Fruit fly (Drosophila melanogaster): Measurements from ENCODE around the gene CG11317.

CG11317 gene

dm6 chr3R:31059036-31059806 lies 37.9 kb downstream of the CG11317 start (continued):
- peak; percentile 85 for TF ChIP-seq CG4424 (GFP tag; optimal IDR thresholded peaks at IDR 0.05)
- no peak for TF ChIP-seq ham (GFP tag; IDR thresholded peaks at IDR 0.05)
- peak; percentile 72 for TF ChIP-seq esg (GFP tag; conservative IDR thresholded peaks at IDR 0.05)
- TF ChIP-seq Dll (GFP tag; IDR thresholded peaks at IDR 0.05; ENCODE audit: partially characterized antibody) = no peak
- peak; percentile 72 for TF ChIP-seq MTF-1 (GFP tag; optimal IDR thresholded peaks at IDR 0.05; ENCODE audit: borderline replicate concordance)
- no peak for TF ChIP-seq fu2 (GFP tag; optimal IDR thresholded peaks at IDR 0.05)
- TF ChIP-seq ftz-f1 (GFP tag; optimal IDR thresholded peaks at IDR 0.05) = no peak
- no peak for TF ChIP-seq CG11247 (GFP tag; IDR thresholded peaks at IDR 0.05)
- peak; percentile 92 for TF ChIP-seq CG10979 (tag; optimal IDR thresholded peaks at IDR 0.05)
- peak; percentile 81 for TF ChIP-seq Ada2b (GFP tag; IDR thresholded peaks at IDR 0.05)
- TF ChIP-seq CG11695 (GFP tag; IDR thresholded peaks at IDR 0.05) = peak; percentile 84
- no peak for TF ChIP-seq CG8089 (GFP tag; optimal IDR thresholded peaks at IDR 0.05)
- no peak; the same call in 1 of the 2 replicates for TF ChIP-seq GATAe (GFP tag; conservative IDR thresholded peaks at IDR 0.05)
- no peak for TF ChIP-seq Side (GFP tag; optimal IDR thresholded peaks at IDR 0.05)
- TF ChIP-seq CG9727 (GFP tag; optimal IDR thresholded peaks at IDR 0.05) = peak; percentile 86
- peak; percentile 85 for TF ChIP-seq Ptx1 (GFP tag; IDR thresholded peaks at IDR 0.05)
- TF ChIP-seq HLH4C (GFP tag; IDR thresholded peaks at IDR 0.05; ENCODE audit: partially characterized antibody) = no peak
- peak; percentile 30 for TF ChIP-seq zfh2 (GFP tag; optimal IDR thresholded peaks at IDR 0.05)
- peak; percentile 83 for TF ChIP-seq tap (tag; optimal IDR thresholded peaks at IDR 0.05)
- TF ChIP-seq CG4617 (GFP tag; optimal IDR thresholded peaks at IDR 0.05; ENCODE audit: borderline replicate concordance) = peak; percentile 39
- no peak for TF ChIP-seq usp (GFP tag; optimal IDR thresholded peaks at IDR 0.05)
- TF ChIP-seq CG7786 (GFP tag; optimal IDR thresholded peaks at IDR 0.05) = no peak
- TF ChIP-seq tx (GFP tag; optimal IDR thresholded peaks at IDR 0.05) = no peak
- peak; percentile 66; the same call in 1 of the 2 replicates for TF ChIP-seq danr (GFP tag; IDR thresholded peaks at IDR 0.05)
- peak in 1 of 2 experiments; percentile 73 for TF ChIP-seq dpn (GFP tag; optimal IDR thresholded peaks at IDR 0.05)
- TF ChIP-seq sr (GFP tag; IDR thresholded peaks at IDR 0.05) = no peak; the same call in 2 of the 3 replicates
- TF ChIP-seq nmo (GFP tag; optimal IDR thresholded peaks at IDR 0.05) = peak; percentile 92
- no peak for TF ChIP-seq dm (GFP tag; optimal IDR thresholded peaks at IDR 0.05)
- TF ChIP-seq CG4282 (GFP tag; optimal IDR thresholded peaks at IDR 0.05) = no peak
- peak; percentile 75 for TF ChIP-seq CG30403 (GFP tag; optimal IDR thresholded peaks at IDR 0.05)
- no peak for TF ChIP-seq Mes4 (GFP tag; optimal IDR thresholded peaks at IDR 0.05)
- no peak for TF ChIP-seq Dp (GFP tag; optimal IDR thresholded peaks at IDR 0.05)
- TF ChIP-seq CG9797 (GFP tag; optimal IDR thresholded peaks at IDR 0.05) = no peak
- TF ChIP-seq fd96Cb (tag; optimal IDR thresholded peaks at IDR 0.05) = peak; percentile 87
- peak; percentile 88 for TF ChIP-seq CG14710 (tag; optimal IDR thresholded peaks at IDR 0.05)
- peak; percentile 84 for TF ChIP-seq CG6813 (GFP tag; optimal IDR thresholded peaks at IDR 0.05)
- no peak for TF ChIP-seq NC2β (GFP tag; optimal IDR thresholded peaks at IDR 0.05)
- peak; percentile 58; the same call in 1 of the 2 replicates for TF ChIP-seq cas (GFP tag; IDR thresholded peaks at IDR 0.05)
- peak; percentile 81 for TF ChIP-seq grau (tag; optimal IDR thresholded peaks at IDR 0.05)
- peak; percentile 86 to 87 for TF ChIP-seq Trl (optimal IDR thresholded peaks at IDR 0.05)
- no peak for TF ChIP-seq Trl (GFP tag; optimal IDR thresholded peaks at IDR 0.05)
- peak; percentile 79 for TF ChIP-seq CG3281 (GFP tag; optimal IDR thresholded peaks at IDR 0.05)
- peak; percentile 62 for TF ChIP-seq lilli (GFP tag; optimal IDR thresholded peaks at IDR 0.05)
- TF ChIP-seq CG8478 (optimal IDR thresholded peaks at IDR 0.05) = no peak
- TF ChIP-seq CG13123 (GFP tag; optimal IDR thresholded peaks at IDR 0.05) = peak; percentile 37
- TF ChIP-seq Deaf1 (tag; optimal IDR thresholded peaks at IDR 0.05) = peak; percentile 58
- no peak for TF ChIP-seq chif (GFP tag; optimal IDR thresholded peaks at IDR 0.05)
- peak; percentile 52; the same call in 1 of the 2 replicates for TF ChIP-seq Atf6 (GFP tag; IDR thresholded peaks at IDR 0.05)
- TF ChIP-seq so (GFP tag; IDR thresholded peaks at IDR 0.05) = peak; percentile 74; the same call in 1 of the 3 replicates
- TF ChIP-seq CG10209 (GFP tag; optimal IDR thresholded peaks at IDR 0.05) = peak; percentile 78
- peak; percentile 65 for TF ChIP-seq CG14667 (GFP tag; IDR thresholded peaks at IDR 0.05)
